Fruit fly (Drosophila melanogaster) whole organism, prepupa: ENCODE measurements around the gene spn-B.

Experiments used
- CG10669 ChIP-seq: fragments of 200-800 bp; sonication (Bioruptor generic); optimal IDR thresholded peaks from 3 replicates; lab custom pipeline; 2018; ENCODE audit warnings: missing biosample characterization, mild to moderate bottlenecking, missing genetic modification characterization, moderate library complexity
- CG11762 ChIP-seq: fragments of 200-800 bp; sonication (Bioruptor generic); optimal IDR thresholded peaks from 3 replicates; lab custom pipeline; 2016; ENCODE audit warnings: missing biosample characterization, missing genetic modification characterization; ENCODE audit not compliant: insufficient read depth
- CG16779 ChIP-seq: fragments of 200-800 bp; sonication (Bioruptor generic); optimal IDR thresholded peaks from 3 replicates; lab custom pipeline; 2017; ENCODE audit warnings: missing biosample characterization, mild to moderate bottlenecking, missing genetic modification characterization
- CG31627 ChIP-seq: fragments of 200-800 bp; sonication (Bioruptor generic); optimal IDR thresholded peaks from 3 replicates; lab custom pipeline; 2016; ENCODE audit warnings: missing biosample characterization, missing genetic modification characterization
- CG6276 ChIP-seq: fragments of 200-800 bp; sonication (Bioruptor generic); optimal IDR thresholded peaks from 2 replicates; lab custom pipeline; 2017; ENCODE audit warnings: missing biosample characterization, mild to moderate bottlenecking, missing genetic modification characterization
- CG6792 ChIP-seq: fragments of 200-800 bp; sonication (Bioruptor generic); optimal IDR thresholded peaks from 3 replicates; lab custom pipeline; 2016; ENCODE audit warnings: missing biosample characterization, missing genetic modification characterization
- CG6808 ChIP-seq: fragments of 200-800 bp; sonication (Bioruptor generic); optimal IDR thresholded peaks from 3 replicates; lab custom pipeline; 2017; ENCODE audit warnings: missing biosample characterization, missing genetic modification characterization, mild to moderate bottlenecking, moderate library complexity, missing genetic modification reagents
- CG8319 ChIP-seq: fragments of 200-800 bp; sonication (Bioruptor generic); optimal IDR thresholded peaks from 3 replicates; lab custom pipeline; 2016; ENCODE audit warnings: missing biosample characterization, missing genetic modification characterization
- Ets21C ChIP-seq: fragments of 200-800 bp; sonication (Bioruptor generic); optimal IDR thresholded peaks from 3 replicates; lab custom pipeline; 2016; ENCODE audit warnings: missing biosample characterization, missing genetic modification characterization
- Gug ChIP-seq: fragments of 200-800 bp; sonication (Bioruptor generic); IDR thresholded peaks from 2 replicates; pipeline ENCODE4 v1.3.6; 2022; ENCODE audit warnings: missing biosample characterization, missing genetic modification characterization
- Lpt ChIP-seq: fragments of 200-800 bp; sonication (Bioruptor generic); optimal IDR thresholded peaks from 3 replicates; lab custom pipeline; 2016; ENCODE audit warnings: missing biosample characterization, missing genetic modification characterization
- Sox102F ChIP-seq: fragments of 200-800 bp; sonication (Bioruptor generic); optimal IDR thresholded peaks from 2 replicates; lab custom pipeline; 2016; ENCODE audit warnings: missing biosample characterization, mild to moderate bottlenecking, missing genetic modification characterization
- fd59A ChIP-seq: fragments of 200-800 bp; sonication (Bioruptor generic); optimal IDR thresholded peaks from 2 replicates; lab custom pipeline; 2017; ENCODE audit warnings: missing biosample characterization, mild to moderate bottlenecking, missing genetic modification characterization, missing genetic modification reagents
- ss ChIP-seq, 2 experiments: fragments of 200-800 bp; sonication (Bioruptor generic); optimal IDR thresholded peaks; 2 replicates in 1 of 2; 3 replicates in 1 of 2; lab custom pipeline; 2017 to 2018; ENCODE audit warnings: mild to moderate bottlenecking in 2 of 2, missing biosample characterization in 2 of 2, missing genetic modification characterization in 2 of 2, moderate library complexity in 1 of 2

DNA sequence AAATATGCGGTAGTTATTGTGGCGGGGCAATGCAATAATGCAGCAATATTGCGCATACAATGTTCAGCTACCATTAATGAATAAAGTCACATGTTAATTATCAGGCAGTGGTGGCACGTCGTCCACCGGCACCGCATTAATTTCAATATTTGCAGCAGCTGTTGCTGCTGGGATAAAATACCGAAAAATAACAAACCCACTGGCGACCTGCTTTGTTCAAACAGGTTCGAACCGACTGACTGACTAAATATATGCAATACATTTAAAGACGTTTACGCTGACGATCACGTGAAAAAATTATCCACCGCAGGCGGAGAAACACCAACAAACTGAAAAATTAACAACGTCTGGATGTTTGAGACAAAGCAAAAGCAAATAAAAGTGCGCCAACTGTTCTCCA, 30.4 kb upstream of the spn-B start:
- TF ChIP-seq CG10669 (GFP tag; lab: Kevin White, UChicago), result no peak
- TF ChIP-seq CG16779, result no peak
- TF ChIP-seq CG8319, result no peak
- TF ChIP-seq CG6808 (GFP tag; lab: Kevin White, UChicago), result no peak
- TF ChIP-seq Ets21C, result no peak
- no peak for TF ChIP-seq CG6792 (GFP tag; lab: Kevin White, UChicago)
- TF ChIP-seq ss (GFP tag; optimal IDR thresholded peaks at IDR 0.05; lab: Kevin White, UChicago), result no peak
- TF ChIP-seq CG11762 (GFP tag; lab: Kevin White, UChicago), result no peak
- TF ChIP-seq CG6276, result no peak
- no peak for TF ChIP-seq Lpt (GFP tag; lab: Kevin White, UChicago)
- TF ChIP-seq Sox102F (GFP tag; lab: Kevin White, UChicago), result no peak
- no peak for TF ChIP-seq fd59A
- no peak for TF ChIP-seq Gug (GFP tag; lab: Robert Waterston, UW)
- no peak for TF ChIP-seq CG31627 (GFP tag; lab: Kevin White, UChicago)
